Worm (Caenorhabditis elegans) whole organism, early embryonic: Measurements from ENCODE around the gene vnut-1.

Experiments used
- B0310.2 ChIP-seq: sonication (generic microtip); optimal IDR thresholded peaks from 2 replicates; lab custom pipeline; 2016; ENCODE audit warnings: mild to moderate bottlenecking, missing genetic modification characterization, missing compliant biosample characterization
- F13C5.2 ChIP-seq: sonication (generic microtip); optimal IDR thresholded peaks from 2 replicates; lab custom pipeline; 2017; ENCODE audit warnings: mild to moderate bottlenecking, missing genetic modification characterization, inconsistent platforms, missing compliant biosample characterization
- aly-1 ChIP-seq: sonication (generic microtip); optimal IDR thresholded peaks from 2 replicates; lab custom pipeline; 2016; ENCODE audit warnings: missing genetic modification characterization, missing compliant biosample characterization
- ama-1 ChIP-seq: fragments of 150-350 bp; optimal IDR thresholded peaks from 2 replicates; lab custom pipeline; 2014
- ceh-13 ChIP-seq: fragments of 200-800 bp; sonication (Bioruptor generic); optimal IDR thresholded peaks from 2 replicates; lab custom pipeline; 2018; ENCODE audit warnings: mild to moderate bottlenecking, missing genetic modification characterization, missing compliant biosample characterization
- ceh-36 ChIP-seq: sonication (generic microtip); optimal IDR thresholded peaks from 2 replicates; lab custom pipeline; 2016; ENCODE audit warnings: missing genetic modification characterization, inconsistent platforms, missing compliant biosample characterization
- ets-7 ChIP-seq: sonication (generic microtip); optimal IDR thresholded peaks from 2 replicates; lab custom pipeline; 2016; ENCODE audit warnings: missing genotype, missing genetic modification characterization, missing compliant biosample characterization
- flt-1 ChIP-seq: fragments of 200-800 bp; sonication (Bioruptor generic); IDR thresholded peaks from 2 replicates; pipeline ENCODE4 v1.3.6; 2022; ENCODE audit warnings: missing genetic modification characterization, missing compliant biosample characterization
- hmbx-1 ChIP-seq: sonication (generic microtip); optimal IDR thresholded peaks from 2 replicates; lab custom pipeline; 2016; ENCODE audit warnings: mild to moderate bottlenecking, missing genetic modification characterization, missing compliant biosample characterization
- hmg-4 ChIP-seq: fragments of 200-800 bp; sonication (Bioruptor generic); optimal IDR thresholded peaks from 2 replicates; lab custom pipeline; 2018; ENCODE audit warnings: mild to moderate bottlenecking, missing genetic modification characterization, missing compliant biosample characterization
- hnd-1 ChIP-seq: sonication (generic microtip); optimal IDR thresholded peaks from 2 replicates; lab custom pipeline; 2016; ENCODE audit warnings: missing genetic modification characterization, missing compliant biosample characterization
- pes-1 ChIP-seq: fragments of 200-800 bp; sonication (Bioruptor generic); IDR thresholded peaks from 2 replicates; pipeline ENCODE4 v1.3.6; 2022; ENCODE audit warnings: missing genetic modification reagents, missing genetic modification characterization, missing compliant biosample characterization
- scrt-1 ChIP-seq: fragments of 200-800 bp; sonication (Bioruptor generic); IDR thresholded peaks from 2 replicates; pipeline ENCODE4 v1.3.6; 2022; ENCODE audit warnings: missing genetic modification characterization, missing compliant biosample characterization
- sea-1 ChIP-seq: fragments of 200-800 bp; sonication (Bioruptor generic); conservative IDR thresholded peaks from 2 replicates; pipeline ENCODE4 v1.3.6; 2022; ENCODE audit warnings: missing genetic modification characterization, missing compliant biosample characterization
- tbx-11 ChIP-seq: fragments of 200-800 bp; sonication (Bioruptor generic); IDR thresholded peaks from 2 replicates; pipeline ENCODE4 v1.3.6; 2022; ENCODE audit warnings: missing genetic modification characterization, missing compliant biosample characterization
- tbx-37 ChIP-seq: fragments of 200-800 bp; sonication (Bioruptor generic); conservative IDR thresholded peaks from 2 replicates; pipeline ENCODE4 v1.3.6; 2022; ENCODE audit warnings: missing genetic modification reagents, missing genetic modification characterization, missing compliant biosample characterization
- tra-4 ChIP-seq: sonication (generic microtip); optimal IDR thresholded peaks from 2 replicates; lab custom pipeline; 2017; ENCODE audit warnings: missing genetic modification characterization, missing compliant biosample characterization

Gene vnut-1

ce11 chrII:14497848-14498247 lies 8.2 kb downstream of the vnut-1 start, which contains the start of gene dhs-8:
dhs-8 (plus strand) TSS chrII:14498026.
- no peak for TF ChIP-seq ceh-13 (GFP tag; lab: Kevin White, UChicago)
- no peak for TF ChIP-seq ets-7
- TF ChIP-seq F13C5.2: no peak
- no peak for TF ChIP-seq tra-4 (tag; lab: Kevin White, UChicago)
- no peak for TF ChIP-seq hmg-4
- no peak for TF ChIP-seq pes-1
- TF ChIP-seq sea-1 (GFP tag; lab: Robert Waterston, UW): no peak
- no peak for TF ChIP-seq hnd-1 (tag; lab: Kevin White, UChicago)
- no peak for TF ChIP-seq ama-1
- TF ChIP-seq tbx-37 (GFP tag; lab: Robert Waterston, UW): no peak
- no peak for TF ChIP-seq tbx-11
- no peak for TF ChIP-seq flt-1 (GFP tag; lab: Robert Waterston, UW)
- TF ChIP-seq hmbx-1 (tag; lab: Kevin White, UChicago): no peak
- no peak for TF ChIP-seq B0310.2 (tag; lab: Kevin White, UChicago)
- no peak for TF ChIP-seq aly-1
- TF ChIP-seq ceh-36: no peak
- no peak for TF ChIP-seq scrt-1 (GFP tag; lab: Robert Waterston, UW)

- no peak for TF ChIP-seq ceh-36
- TF ChIP-seq ets-7: no peak
- TF ChIP-seq tbx-11: no peak
- no peak for TF ChIP-seq tra-4 (tag; lab: Kevin White, UChicago)
- no peak for TF ChIP-seq tbx-37 (GFP tag; lab: Robert Waterston, UW)
- no peak for TF ChIP-seq aly-1
- no peak for TF ChIP-seq B0310.2 (tag; lab: Kevin White, UChicago)
- no peak for TF ChIP-seq hmg-4
- TF ChIP-seq pes-1: no peak
- TF ChIP-seq hnd-1 (tag; lab: Kevin White, UChicago): no peak
- TF ChIP-seq ceh-13 (GFP tag; lab: Kevin White, UChicago): no peak
Measured at ce11 chrII:14500122-14500521, 10.5 kb downstream of the vnut-1 start, which contains the start of gene K10H10.4. K10H10.4 (plus strand) TSS chrII:14500422.

- no peak for TF ChIP-seq flt-1 (GFP tag; lab: Robert Waterston, UW)
- no peak for TF ChIP-seq pes-1
- TF ChIP-seq ceh-36: no peak
- TF ChIP-seq tbx-37 (GFP tag; lab: Robert Waterston, UW): no peak
- no peak for TF ChIP-seq aly-1
- no peak for TF ChIP-seq hmg-4
- no peak for TF ChIP-seq ceh-13 (GFP tag; lab: Kevin White, UChicago)
- TF ChIP-seq sea-1 (GFP tag; lab: Robert Waterston, UW): no peak
- no peak for TF ChIP-seq ets-7
- TF ChIP-seq tbx-11: no peak
- TF ChIP-seq scrt-1 (GFP tag; lab: Robert Waterston, UW): no peak
- no peak for TF ChIP-seq tra-4 (tag; lab: Kevin White, UChicago)
Measured at ce11 chrII:14501447-14501846, 11.8 kb downstream of the vnut-1 start, which contains the start of gene K10H10.5. K10H10.5 (plus strand) TSS chrII:14501747.

ce11 chrII:14502997-14503396 lies 13.4 kb downstream of the vnut-1 start, which contains the start of gene K10H10.6:
K10H10.6 (plus strand) TSS chrII:14503297.
- TF ChIP-seq scrt-1 (GFP tag; lab: Robert Waterston, UW) (no peak), tbx-11 (no peak), flt-1 (GFP tag; lab: Robert Waterston, UW) (no peak), hmbx-1 (tag; lab: Kevin White, UChicago) (no peak), ceh-13 (GFP tag; lab: Kevin White, UChicago) (no peak), tra-4 (tag; lab: Kevin White, UChicago) (no peak), pes-1 (no peak), hnd-1 (tag; lab: Kevin White, UChicago) (no peak), tbx-37 (GFP tag; lab: Robert Waterston, UW) (no peak), ets-7 (no peak), ceh-36 (no peak), aly-1 (no peak)

- no peak for TF ChIP-seq flt-1 (GFP tag; lab: Robert Waterston, UW)
Measured at ce11 chrII:14506245-14506644, 16.6 kb downstream of the vnut-1 start, which contains the start of gene K10H10.12. K10H10.12 (minus strand) TSS chrII:14506345.

DNA sequence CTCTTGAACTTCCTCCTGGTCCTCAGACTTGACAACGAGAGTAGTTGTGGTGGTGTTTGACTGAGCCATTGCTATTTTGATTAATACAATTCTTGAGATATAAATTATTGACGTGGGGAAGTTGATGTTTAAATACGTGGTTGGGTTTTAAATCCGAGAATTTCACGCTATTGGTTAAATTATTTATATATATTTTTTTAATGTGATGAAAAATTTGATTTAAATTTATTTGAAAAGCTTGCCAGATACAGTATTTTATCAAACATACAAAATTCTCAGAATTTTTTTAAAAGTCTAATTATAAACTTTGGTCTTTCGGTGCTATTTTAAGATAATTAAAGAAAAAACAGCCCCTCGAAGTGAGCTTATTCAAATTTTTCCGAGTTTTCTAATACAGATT lies 18.0 kb downstream of the vnut-1 start, which contains the start of the genes K10H10.7 and K10H10.10:
K10H10.7 (minus strand) TSS at position 101 of the 400 bp plus-strand sequence.
K10H10.10 (plus strand) TSS at position 204 of the 400 bp plus-strand sequence.
- TF ChIP-seq aly-1 (no peak), hnd-1 (tag; lab: Kevin White, UChicago) (no peak), pes-1 (no peak), ceh-36 (no peak), scrt-1 (GFP tag; lab: Robert Waterston, UW) (no peak)

DNA sequence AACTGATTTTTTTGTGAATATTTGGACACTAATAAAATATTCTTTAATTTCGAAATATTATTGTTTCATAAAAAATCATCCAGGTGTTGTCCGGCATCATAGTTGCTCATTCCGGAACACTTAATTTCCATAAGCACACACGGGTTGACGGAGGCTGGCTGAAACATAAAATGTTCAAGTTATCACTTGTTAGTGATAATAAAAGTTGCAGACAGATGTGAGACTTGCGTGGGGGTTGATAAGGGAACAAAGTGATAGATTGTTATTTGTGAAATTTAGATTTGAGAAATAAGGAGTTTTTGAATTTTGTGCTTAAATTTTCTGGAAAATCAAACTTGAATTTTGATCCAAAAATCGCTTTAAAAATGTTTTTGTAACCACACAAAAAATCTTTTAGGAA lies 20.6 kb downstream of the vnut-1 start:
- no peak for TF ChIP-seq ceh-36
- no peak for TF ChIP-seq ama-1
- TF ChIP-seq F13C5.2: no peak
- TF ChIP-seq ets-7: no peak
- no peak for TF ChIP-seq scrt-1 (GFP tag; lab: Robert Waterston, UW)
- TF ChIP-seq pes-1: no peak
- no peak for TF ChIP-seq tbx-37 (GFP tag; lab: Robert Waterston, UW)
- TF ChIP-seq sea-1 (GFP tag; lab: Robert Waterston, UW): no peak
- TF ChIP-seq hmbx-1 (tag; lab: Kevin White, UChicago): no peak
- no peak for TF ChIP-seq hmg-4
- TF ChIP-seq tbx-11: no peak
- TF ChIP-seq tra-4 (tag; lab: Kevin White, UChicago): no peak

- TF ChIP-seq hnd-1 (tag; lab: Kevin White, UChicago) (no peak), tra-4 (tag; lab: Kevin White, UChicago) (no peak), flt-1 (GFP tag; lab: Robert Waterston, UW) (no peak), hmg-4 (no peak), ceh-36 (no peak), sea-1 (GFP tag; lab: Robert Waterston, UW) (no peak), B0310.2 (tag; lab: Kevin White, UChicago) (no peak), tbx-11 (no peak), aly-1 (no peak), hmbx-1 (tag; lab: Kevin White, UChicago) (no peak), pes-1 (no peak), scrt-1 (GFP tag; lab: Robert Waterston, UW) (no peak)
Measured at ce11 chrII:14511189-14511588, 21.6 kb downstream of the vnut-1 start, which contains the start of gene K10H10.13. K10H10.13 (minus strand) TSS chrII:14511289.
